Worm (Caenorhabditis elegans): ENCODE data around the gene sdz-6.

The sdz-6 gene

DNA sequence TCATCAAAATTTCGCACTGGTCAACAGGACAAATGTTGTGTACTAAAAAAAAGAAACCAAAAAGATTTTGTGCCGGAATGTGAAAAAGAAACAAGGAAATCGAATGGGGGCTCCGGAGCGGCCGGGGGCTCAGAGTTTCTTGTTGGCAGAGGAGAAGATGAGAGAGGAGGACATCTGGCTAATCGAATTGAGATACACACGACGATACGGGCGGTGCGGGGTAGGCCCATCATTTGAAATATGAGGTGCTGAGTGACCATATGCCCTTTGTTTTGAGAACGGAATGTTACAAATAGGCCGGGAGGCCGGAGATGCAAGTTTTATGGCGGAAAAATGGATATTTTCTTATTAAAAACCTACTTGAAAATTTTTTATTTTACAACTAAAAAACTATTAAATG is 37.6 kb downstream of the sdz-6 start:
- TF ChIP-seq elt-2 (tag; optimal IDR thresholded peaks at IDR 0.05) = no peak
- TF ChIP-seq aly-2 (tag; optimal IDR thresholded peaks at IDR 0.05) = no peak
- TF ChIP-seq swsn-7 (tag; optimal IDR thresholded peaks at IDR 0.05) = no peak
- no peak for TF ChIP-seq nhr-90 (tag; optimal IDR thresholded peaks at IDR 0.05; ENCODE audit: poor library complexity)
- no peak for TF ChIP-seq fkh-10 (GFP tag; optimal IDR thresholded peaks at IDR 0.05)
- TF ChIP-seq Y116A8C.19 (tag; optimal IDR thresholded peaks at IDR 0.05; ENCODE audit: borderline replicate concordance) = no peak
- TF ChIP-seq lin-14 (GFP tag; optimal IDR thresholded peaks at IDR 0.05) = no peak
- no peak for TF ChIP-seq nhr-76 (tag; optimal IDR thresholded peaks at IDR 0.05)
- TF ChIP-seq dpl-1 (GFP tag; optimal IDR thresholded peaks at IDR 0.05) = no peak
- no peak for TF ChIP-seq nhr-12 (tag; optimal IDR thresholded peaks at IDR 0.05)
- TF ChIP-seq nhr-85 (tag) = no peak
- no peak for TF ChIP-seq fos-1 (tag; optimal IDR thresholded peaks at IDR 0.05)
- TF ChIP-seq xbp-1 (tag; optimal IDR thresholded peaks at IDR 0.05) = no peak
- TF ChIP-seq elt-3 (tag; optimal IDR thresholded peaks at IDR 0.05) = no peak
- no peak for TF ChIP-seq jun-1 (tag; optimal IDR thresholded peaks at IDR 0.05)

DNA sequence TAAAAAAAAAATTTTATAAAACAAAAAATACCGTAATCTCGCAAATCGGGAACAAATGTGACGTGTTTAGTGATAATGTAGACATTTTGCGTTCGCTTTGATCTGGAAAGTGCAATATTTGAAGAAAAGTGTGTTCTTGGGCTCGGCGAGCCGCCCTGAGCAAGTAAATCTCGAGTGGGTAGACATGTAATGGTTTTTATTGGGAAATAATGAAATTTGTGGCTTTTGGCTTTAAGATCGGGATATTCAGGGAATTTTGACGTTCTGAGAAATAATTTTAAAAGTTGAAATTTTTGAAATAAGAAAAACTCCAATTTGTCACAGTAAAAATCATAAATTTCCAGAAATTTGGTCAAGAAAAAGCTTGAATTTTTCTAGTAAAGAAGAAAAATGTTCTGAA is 42.2 kb downstream of the sdz-6 start, which contains the start of gene C14B4.2:
TSS of gene C14B4.2 (minus strand) at position 101 of the 400 bp plus-strand sequence.
- TF ChIP-seq lin-15B (tag; optimal IDR thresholded peaks at IDR 0.05) (no peak), lin-39 (tag; optimal IDR thresholded peaks at IDR 0.05) (no peak), nhr-77 (tag; optimal IDR thresholded peaks at IDR 0.05) (no peak), fkh-8 (tag; optimal IDR thresholded peaks at IDR 0.05) (no peak), efl-3 (GFP tag; optimal IDR thresholded peaks at IDR 0.05) (no peak), ceh-90 (tag; optimal IDR thresholded peaks at IDR 0.05) (no peak), ceh-63 (GFP tag; optimal IDR thresholded peaks at IDR 0.05) (no peak), fkh-10 (GFP tag; optimal IDR thresholded peaks at IDR 0.05) (no peak)

DNA sequence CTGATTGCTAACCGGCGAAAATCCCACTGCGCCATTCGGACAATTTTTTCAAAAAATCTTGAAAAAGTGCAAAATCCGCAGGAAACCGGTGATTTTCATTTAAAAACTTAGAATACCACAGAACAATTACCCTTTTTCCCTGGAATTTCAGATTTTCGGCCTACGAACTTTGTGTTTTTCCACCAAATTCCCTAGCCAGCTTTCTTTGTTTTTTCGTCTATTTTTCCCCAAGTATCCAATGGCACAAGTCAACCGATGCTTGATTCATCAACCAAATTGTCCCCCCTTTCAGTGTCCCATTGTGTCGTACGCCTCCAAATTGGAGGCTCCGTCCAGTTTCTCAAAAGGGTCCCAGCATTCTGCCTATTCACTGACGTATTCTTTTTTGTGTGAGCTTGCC is 49.8 kb downstream of the sdz-6 start, which contains the start of gene Y43F8A.1:
TSS of gene Y43F8A.1 (plus strand) at position 301 of the 400 bp plus-strand sequence.
- no peak for TF ChIP-seq rnt-1 (tag; optimal IDR thresholded peaks at IDR 0.05)
